Fruit fly (Drosophila melanogaster) whole organism: ENCODE measurements around the gene aqz.

Experiments used
- CG8478 ChIP-seq: fragments of >200 bp; optimal IDR thresholded peaks from 2 replicates; lab custom pipeline; 2018; ENCODE audit warnings: inconsistent platforms
- Dll ChIP-seq: fragments of >200 bp; optimal IDR thresholded peaks from 2 replicates; lab custom pipeline; 2017
- EcR ChIP-seq, 2 experiments: fragments of >200 bp; optimal IDR thresholded peaks; 2 replicates each; lab custom pipeline; 2017; ENCODE audit warnings: missing biosample characterization in 2 of 2, missing genetic modification characterization in 2 of 2, missing genetic modification reagents in 2 of 2
- pan ChIP-seq: fragments of >200 bp; optimal IDR thresholded peaks from 2 replicates; lab custom pipeline; 2017
- psq ChIP-seq: fragments of >200 bp; optimal IDR thresholded peaks from 2 replicates; lab custom pipeline; 2017
- usp ChIP-seq: fragments of >200 bp; optimal IDR thresholded peaks from 2 replicates; lab custom pipeline; 2017; ENCODE audit warnings: missing biosample characterization, missing genetic modification characterization, mixed read lengths

Gene aqz

dm6 chr3R:8820428-8820912 lies at the start of gene aqz:
Gene aqz, minus strand, starts transcription at chr3R:8820682.
- TF ChIP-seq usp (GFP tag; lab: Kevin White, UChicago) (no peak), EcR (GFP tag; optimal IDR thresholded peaks at IDR 0.05; lab: Kevin White, UChicago) (no peak), Dll (no peak), psq (lab: Kevin White, UChicago) (no peak), pan (lab: Kevin White, UChicago) (no peak), CG8478 (lab: Kevin White, UChicago) (no peak)

- TF ChIP-seq pan (lab: Kevin White, UChicago) (no peak), EcR (GFP tag; optimal IDR thresholded peaks at IDR 0.05; lab: Kevin White, UChicago) (no peak), psq (lab: Kevin White, UChicago) (no peak)
These were observed 47.0 kb upstream of the aqz start for dm6 chr3R:8867325-8868104.

dm6 chr3R:8865031-8865430 lies 44.5 kb upstream of the aqz start:
- no peak for TF ChIP-seq psq (lab: Kevin White, UChicago)
- TF ChIP-seq pan (lab: Kevin White, UChicago), result no peak

dm6 chr3R:8863094-8863865 lies 42.8 kb upstream of the aqz start:
- TF ChIP-seq pan (lab: Kevin White, UChicago) (no peak), psq (lab: Kevin White, UChicago) (no peak), EcR (GFP tag; optimal IDR thresholded peaks at IDR 0.05; lab: Kevin White, UChicago) (no peak), Dll (no peak), CG8478 (lab: Kevin White, UChicago) (no peak), usp (GFP tag; lab: Kevin White, UChicago) (no peak)

DNA sequence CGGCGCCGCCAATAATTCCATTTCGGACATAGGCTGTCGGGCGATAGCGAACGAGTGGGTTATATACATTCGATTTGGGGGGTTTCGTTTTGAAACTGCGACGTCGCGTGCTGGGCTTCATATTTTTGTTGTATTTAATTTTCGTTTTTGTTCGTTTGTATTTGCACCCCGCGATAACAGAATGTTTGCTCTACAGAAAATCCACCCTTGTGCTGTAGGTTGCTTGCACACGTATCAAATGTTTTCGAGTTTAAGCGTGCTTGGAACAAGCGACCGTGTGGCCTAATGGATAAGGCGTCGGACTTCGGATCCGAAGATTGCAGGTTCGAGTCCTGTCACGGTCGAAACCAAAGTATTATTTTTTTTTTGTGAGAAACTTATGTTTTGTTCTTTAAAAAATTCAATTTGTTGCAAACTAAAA lies 42.2 kb upstream of the aqz start:
- no peak for TF ChIP-seq CG8478 (lab: Kevin White, UChicago)
- no peak for TF ChIP-seq pan (lab: Kevin White, UChicago)
- TF ChIP-seq usp (GFP tag; lab: Kevin White, UChicago), result no peak
- TF ChIP-seq Dll, result no peak
- TF ChIP-seq EcR (GFP tag; optimal IDR thresholded peaks at IDR 0.05; lab: Kevin White, UChicago), result no peak

dm6 chr3R:8862208-8862607 lies 41.7 kb upstream of the aqz start:
- TF ChIP-seq pan (lab: Kevin White, UChicago), result no peak
- TF ChIP-seq usp (GFP tag; lab: Kevin White, UChicago), result no peak
- no peak for TF ChIP-seq CG8478 (lab: Kevin White, UChicago)

- TF ChIP-seq CG8478 (lab: Kevin White, UChicago), result no peak
- TF ChIP-seq pan (lab: Kevin White, UChicago), result no peak
- TF ChIP-seq usp (GFP tag; lab: Kevin White, UChicago), result no peak
- no peak for TF ChIP-seq Dll
- TF ChIP-seq EcR (GFP tag; optimal IDR thresholded peaks at IDR 0.05; lab: Kevin White, UChicago), result no peak
- TF ChIP-seq psq (lab: Kevin White, UChicago), result no peak
These were observed 41.2 kb upstream of the aqz start for dm6 chr3R:8861671-8862070.

dm6 chr3R:8860126-8861059 lies 39.9 kb upstream of the aqz start:
- TF ChIP-seq CG8478 (lab: Kevin White, UChicago), result no peak
- TF ChIP-seq pan (lab: Kevin White, UChicago), result no peak
- no peak for TF ChIP-seq Dll
- no peak for TF ChIP-seq usp (GFP tag; lab: Kevin White, UChicago)
- no peak for TF ChIP-seq psq (lab: Kevin White, UChicago)
- TF ChIP-seq EcR (GFP tag; optimal IDR thresholded peaks at IDR 0.05; lab: Kevin White, UChicago), result no peak

DNA sequence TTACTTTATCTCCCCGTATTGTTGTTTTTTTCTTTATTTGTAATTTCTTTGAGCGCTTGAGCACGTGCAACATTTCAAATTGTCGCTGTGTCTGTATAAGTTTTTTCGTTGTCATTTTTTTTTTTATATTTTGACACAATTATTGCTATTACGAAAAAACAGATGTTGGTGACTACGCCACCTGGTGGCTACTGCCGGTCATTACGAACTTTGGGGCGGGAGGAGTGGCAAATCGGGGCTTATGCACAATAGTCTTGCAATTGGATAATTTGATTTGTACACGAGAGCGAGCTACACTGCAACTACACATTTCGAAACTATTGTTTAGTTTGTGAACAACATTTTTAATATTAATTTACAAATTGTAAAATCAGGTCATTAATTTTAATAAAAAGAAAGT lies 38.8 kb upstream of the aqz start:
- TF ChIP-seq CG8478 (lab: Kevin White, UChicago) (no peak), EcR (GFP tag; optimal IDR thresholded peaks at IDR 0.05; lab: Kevin White, UChicago) (no peak), pan (lab: Kevin White, UChicago) (no peak), Dll (no peak), usp (GFP tag; lab: Kevin White, UChicago) (no peak), psq (lab: Kevin White, UChicago) (no peak)

dm6 chr3R:8857496-8858255 lies 37.2 kb upstream of the aqz start:
- no peak for TF ChIP-seq CG8478 (lab: Kevin White, UChicago)
- TF ChIP-seq psq (lab: Kevin White, UChicago), result no peak
- no peak for TF ChIP-seq Dll
- no peak for TF ChIP-seq usp (GFP tag; lab: Kevin White, UChicago)
